Fruit fly (Drosophila melanogaster) whole organism, adult: Measurements from ENCODE around the gene Mgat2.

Source experiments
- CG11617 ChIP-seq: fragments of 200-800 bp; sonication (Bioruptor generic); optimal IDR thresholded peaks from 2 replicates; lab custom pipeline; 2017; ENCODE audit warnings: mild to moderate bottlenecking, missing biosample characterization, missing genetic modification reagents, missing genetic modification characterization
- CG12768 ChIP-seq: fragments of 200-800 bp; sonication (Bioruptor generic); optimal IDR thresholded peaks from 2 replicates; lab custom pipeline; 2017; ENCODE audit warnings: missing biosample characterization, missing genetic modification characterization, mild to moderate bottlenecking, moderate library complexity, missing genetic modification reagents
- CG14711 ChIP-seq: fragments of 200-800 bp; sonication (Bioruptor generic); optimal IDR thresholded peaks from 2 replicates; lab custom pipeline; 2018; ENCODE audit warnings: missing biosample characterization, mild to moderate bottlenecking, missing genetic modification characterization, moderate library complexity
- CG1620 ChIP-seq: fragments of 200-800 bp; sonication (Bioruptor generic); optimal IDR thresholded peaks from 2 replicates; lab custom pipeline; 2016; ENCODE audit warnings: missing biosample characterization, missing genetic modification characterization
- CG33017 ChIP-seq: fragments of 200-800 bp; sonication (Bioruptor generic); optimal IDR thresholded peaks from 2 replicates; lab custom pipeline; 2018; ENCODE audit warnings: missing biosample characterization, mild to moderate bottlenecking, missing genetic modification characterization, moderate library complexity
- CG5204 ChIP-seq: fragments of 200-800 bp; sonication (Bioruptor generic); optimal IDR thresholded peaks from 2 replicates; lab custom pipeline; 2016; ENCODE audit warnings: missing biosample characterization, missing genetic modification characterization
- CG7045 ChIP-seq: fragments of 200-800 bp; sonication (Bioruptor generic); optimal IDR thresholded peaks from 2 replicates; lab custom pipeline; 2017; ENCODE audit warnings: missing biosample characterization, mild to moderate bottlenecking, missing genetic modification characterization
- CG7101 ChIP-seq: fragments of 200-800 bp; sonication (Bioruptor generic); optimal IDR thresholded peaks from 2 replicates; lab custom pipeline; 2018; ENCODE audit warnings: missing biosample characterization, mild to moderate bottlenecking, missing genetic modification characterization, moderate library complexity
- Clk ChIP-seq: fragments of 200-800 bp; sonication (Bioruptor generic); optimal IDR thresholded peaks from 2 replicates; lab custom pipeline; 2017; ENCODE audit warnings: missing biosample characterization, missing genetic modification characterization
- Crg-1 ChIP-seq: fragments of 200-800 bp; sonication (Bioruptor generic); optimal IDR thresholded peaks from 2 replicates; lab custom pipeline; 2016; ENCODE audit warnings: missing biosample characterization, missing genetic modification characterization
- Hr96 ChIP-seq: fragments of 200-800 bp; sonication (Bioruptor generic); optimal IDR thresholded peaks from 2 replicates; lab custom pipeline; 2016; ENCODE audit warnings: missing biosample characterization, missing genetic modification characterization
- Mnt ChIP-seq: fragments of 200-800 bp; sonication (Bioruptor generic); optimal IDR thresholded peaks from 2 replicates; lab custom pipeline; 2016; ENCODE audit warnings: missing biosample characterization, mild to moderate bottlenecking, missing genetic modification characterization
- bab1 ChIP-seq: fragments of 200-800 bp; sonication (Bioruptor generic); optimal IDR thresholded peaks from 3 replicates; lab custom pipeline; 2019; ENCODE audit warnings: missing biosample characterization, mild to moderate bottlenecking, missing genetic modification characterization, moderate library complexity
- cic ChIP-seq: fragments of 200-800 bp; sonication (Bioruptor generic); optimal IDR thresholded peaks from 2 replicates; lab custom pipeline; 2017; ENCODE audit warnings: missing biosample characterization, mild to moderate bottlenecking, missing genetic modification characterization, moderate library complexity
- cnc ChIP-seq, 2 experiments: fragments of >200 bp; optimal IDR thresholded peaks; 2 replicates each; lab custom pipeline; 2017
- kay ChIP-seq: fragments of 200-800 bp; sonication (Bioruptor generic); peaks from one replicate; lab custom pipeline; 2016; ENCODE audit warnings: missing biosample characterization, missing genetic modification characterization, borderline replicate concordance
- ovo ChIP-seq: fragments of 200-800 bp; sonication (Bioruptor generic); optimal IDR thresholded peaks from 2 replicates; lab custom pipeline; 2016; ENCODE audit warnings: missing biosample characterization, missing genetic modification characterization
- pad ChIP-seq: fragments of 200-800 bp; sonication (Bioruptor generic); optimal IDR thresholded peaks from 3 replicates; lab custom pipeline; 2017; ENCODE audit warnings: missing biosample characterization, missing genetic modification characterization, mild to moderate bottlenecking, moderate library complexity, missing genetic modification reagents
- tj ChIP-seq: fragments of 200-800 bp; sonication (Bioruptor generic); optimal IDR thresholded peaks from 3 replicates; lab custom pipeline; 2017; ENCODE audit warnings: missing biosample characterization, mild to moderate bottlenecking, missing genetic modification characterization, moderate library complexity
- toe ChIP-seq: fragments of 200-800 bp; sonication (Bioruptor generic); optimal IDR thresholded peaks from 2 replicates; lab custom pipeline; 2016; ENCODE audit warnings: missing biosample characterization, missing genetic modification characterization

The Mgat2 gene

DNA sequence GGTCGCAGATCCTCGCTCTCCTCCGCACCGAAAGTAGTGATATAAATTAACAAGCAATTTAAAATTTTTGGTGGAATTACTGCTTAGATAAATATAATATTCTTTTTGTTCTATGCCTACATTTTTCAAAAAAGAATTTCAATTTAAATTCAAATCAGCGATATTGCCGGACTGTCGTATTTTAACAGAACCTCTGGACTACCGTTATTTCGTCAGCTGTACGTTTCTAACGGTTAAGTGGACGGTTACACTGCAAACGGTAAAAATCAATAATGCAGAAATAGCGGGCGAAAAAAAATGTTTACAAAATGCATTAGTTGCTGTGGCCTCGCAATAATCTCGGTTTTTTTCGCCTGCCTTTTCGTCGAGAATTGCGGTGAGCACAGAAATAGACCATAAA is 21.7 kb downstream of the Mgat2 start, which contains the start of gene Tace:
TSS of gene Tace (plus strand) at position 245 of the 400 bp plus-strand sequence.
- TF ChIP-seq Crg-1 (GFP tag; lab: Kevin White, UChicago) (no peak), toe (GFP tag; lab: Kevin White, UChicago) (no peak), cnc (optimal IDR thresholded peaks at IDR 0.05; lab: Kevin White, UChicago) (no peak), CG12768 (no peak), CG7045 (no peak), ovo (GFP tag; lab: Kevin White, UChicago) (peak; percentile 9), CG14711 (tag; lab: Kevin White, UChicago) (no peak)

dm6 chr3R:29999495-29999894 is 22.5 kb downstream of the Mgat2 start, which contains the start of gene CG34298:
Gene CG34298 (plus strand): TSS chr3R:29999795.
- TF ChIP-seq CG12768, result no peak
- no peak for TF ChIP-seq toe (GFP tag; lab: Kevin White, UChicago)
- TF ChIP-seq kay, result no peak
- no peak for TF ChIP-seq CG7101 (tag; lab: Kevin White, UChicago)
- no peak for TF ChIP-seq CG5204
- TF ChIP-seq CG33017 (tag; lab: Kevin White, UChicago), result no peak
- TF ChIP-seq CG7045, result no peak
- TF ChIP-seq tj (GFP tag; lab: Kevin White, UChicago), result no peak

dm6 chr3R:29997607-29998236 is 24.3 kb downstream of the Mgat2 start, which contains the start of the genes CG15525 and CG11504:
Gene CG15525 (minus strand): TSS chr3R:29997676.
Gene CG11504 (plus strand): TSS chr3R:29997900.
- TF ChIP-seq CG33017 (tag; lab: Kevin White, UChicago) (no peak), Mnt (GFP tag; lab: Kevin White, UChicago) (peak; percentile 42), Hr96 (GFP tag; lab: Kevin White, UChicago) (no peak), toe (GFP tag; lab: Kevin White, UChicago) (no peak), CG12768 (no peak), Crg-1 (GFP tag; lab: Kevin White, UChicago) (no peak), tj (GFP tag; lab: Kevin White, UChicago) (no peak), CG14711 (tag; lab: Kevin White, UChicago) (peak; percentile 29), pad (GFP tag; lab: Kevin White, UChicago) (no peak), bab1 (peak; percentile 55), CG1620 (peak; percentile 23), CG7101 (tag; lab: Kevin White, UChicago) (peak; percentile 18)

DNA sequence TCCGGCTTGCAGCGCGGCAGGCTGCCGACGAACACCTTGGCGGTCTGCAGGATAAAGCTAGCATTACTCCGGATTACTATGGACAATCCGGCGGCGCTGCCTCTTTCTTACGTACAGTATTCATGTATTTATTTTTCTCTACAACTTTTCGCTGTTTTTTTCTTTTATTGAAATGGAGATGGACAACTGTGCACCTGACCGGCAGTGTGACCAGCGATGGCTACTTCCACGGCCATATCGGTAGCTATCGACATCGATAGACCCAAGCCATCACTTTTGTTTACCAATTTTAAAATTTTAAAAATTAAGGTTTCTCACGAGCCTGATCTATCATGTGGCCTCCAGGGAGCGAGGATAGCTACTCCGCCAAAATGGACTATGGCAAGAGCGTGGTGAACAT is 27.0 kb downstream of the Mgat2 start, which contains the start of the genes CG7903 and Sas-6:
TSS of gene CG7903 (minus strand) at position 197 of the 400 bp plus-strand sequence.
TSS of gene Sas-6 (plus strand) at position 323 of the 400 bp plus-strand sequence.
- no peak for TF ChIP-seq Hr96 (GFP tag; lab: Kevin White, UChicago)
- no peak for TF ChIP-seq Crg-1 (GFP tag; lab: Kevin White, UChicago)
- TF ChIP-seq kay, result no peak
- TF ChIP-seq pad (GFP tag; lab: Kevin White, UChicago), result no peak
- no peak for TF ChIP-seq tj (GFP tag; lab: Kevin White, UChicago)
- TF ChIP-seq CG12768, result no peak
- TF ChIP-seq CG5204, result no peak
- TF ChIP-seq CG14711 (tag; lab: Kevin White, UChicago), result peak; percentile 1
- no peak for TF ChIP-seq toe (GFP tag; lab: Kevin White, UChicago)
- TF ChIP-seq CG7045, result no peak
- peak; percentile 9 for TF ChIP-seq CG1620

dm6 chr3R:29993134-29993533 is 28.9 kb downstream of the Mgat2 start, which contains the start of gene Acph-1:
Gene Acph-1 (minus strand): TSS chr3R:29993411.
- TF ChIP-seq tj (GFP tag; lab: Kevin White, UChicago) (no peak), pad (GFP tag; lab: Kevin White, UChicago) (no peak), toe (GFP tag; lab: Kevin White, UChicago) (no peak), CG7045 (no peak), bab1 (peak; percentile 6), kay (no peak)

- TF ChIP-seq Clk (GFP tag; lab: Kevin White, UChicago) (no peak), ovo (GFP tag; lab: Kevin White, UChicago) (no peak), CG12768 (no peak), Hr96 (GFP tag; lab: Kevin White, UChicago) (no peak), bab1 (no peak), cic (GFP tag; lab: Kevin White, UChicago) (no peak), CG7101 (tag; lab: Kevin White, UChicago) (no peak), CG33017 (tag; lab: Kevin White, UChicago) (no peak)
These were observed 31.3 kb downstream of the Mgat2 start for dm6 chr3R:29990681-29991080.

DNA sequence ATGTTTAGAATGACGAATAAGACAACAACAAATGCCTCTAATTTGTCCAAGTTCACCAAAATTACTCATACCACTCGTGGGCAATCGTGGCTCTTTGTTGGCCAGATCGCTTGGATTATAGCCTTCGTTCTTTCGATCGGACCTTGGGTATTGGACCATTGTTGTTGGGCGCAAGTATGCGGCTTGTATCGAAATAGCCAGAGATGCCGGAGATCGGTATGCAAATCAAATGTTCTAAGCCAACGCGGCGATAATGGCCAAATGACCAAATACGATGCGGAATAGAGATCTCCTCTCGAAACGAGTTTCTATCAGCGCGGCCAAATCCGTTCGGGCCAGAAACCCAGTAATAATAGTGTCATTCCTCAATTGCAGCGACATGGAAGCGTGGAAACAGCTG is 36.8 kb downstream of the Mgat2 start:
- TF ChIP-seq Hr96 (GFP tag; lab: Kevin White, UChicago) (no peak), CG1620 (no peak), CG33017 (tag; lab: Kevin White, UChicago) (no peak), cnc (optimal IDR thresholded peaks at IDR 0.05; lab: Kevin White, UChicago) (no peak), CG7101 (tag; lab: Kevin White, UChicago) (no peak), CG7045 (no peak), Clk (GFP tag; lab: Kevin White, UChicago) (no peak), kay (no peak), pad (GFP tag; lab: Kevin White, UChicago) (no peak), Mnt (GFP tag; lab: Kevin White, UChicago) (no peak), cic (GFP tag; lab: Kevin White, UChicago) (no peak), ovo (GFP tag; lab: Kevin White, UChicago) (no peak), toe (GFP tag; lab: Kevin White, UChicago) (no peak), CG14711 (tag; lab: Kevin White, UChicago) (no peak), tj (GFP tag; lab: Kevin White, UChicago) (no peak), Crg-1 (GFP tag; lab: Kevin White, UChicago) (no peak), CG12768 (no peak), CG11617 (GFP tag; lab: Kevin White, UChicago) (no peak), CG5204 (no peak), bab1 (no peak)
